Worm (Caenorhabditis elegans): ENCODE measurements around the gene ooc-3.

ce11 chrII:11526954-11527353 is 31.8 kb upstream of the ooc-3 start, which contains the start of gene age-1:
- TF ChIP-seq ceh-13 (GFP tag; optimal IDR thresholded peaks at IDR 0.05) (no peak), tbx-37 (GFP tag; conservative IDR thresholded peaks at IDR 0.05) (no peak), B0310.2 (tag; optimal IDR thresholded peaks at IDR 0.05) (no peak), tra-4 (tag; optimal IDR thresholded peaks at IDR 0.05) (no peak), ama-1 (optimal IDR thresholded peaks at IDR 0.05) (no peak), flt-1 (GFP tag; IDR thresholded peaks at IDR 0.05) (no peak), hmbx-1 (tag; optimal IDR thresholded peaks at IDR 0.05) (no peak)

Data from whole organism, early embryonic.